Worm (Caenorhabditis elegans): Measurements from ENCODE around the gene F53B1.2.

The F53B1.2 gene

DNA sequence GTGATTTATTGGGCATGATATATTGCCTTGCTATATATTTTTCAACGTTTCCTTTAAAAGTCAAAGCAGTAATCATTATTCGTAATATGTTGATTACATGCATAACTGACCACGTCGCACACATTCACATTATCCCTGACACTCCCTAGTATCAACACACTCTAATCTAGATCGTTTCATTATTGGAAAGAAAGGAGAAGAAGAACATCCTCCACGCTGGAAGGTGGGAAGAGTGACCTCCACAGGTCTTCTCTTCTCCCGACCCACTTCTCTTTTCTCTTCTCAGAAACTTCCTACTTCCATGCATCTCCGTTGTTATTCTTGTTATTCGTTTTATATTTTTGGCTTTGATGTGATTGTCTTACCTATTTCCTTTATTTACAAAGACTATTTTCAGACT is 34.7 kb upstream of the F53B1.2 start, which contains the start of gene txdc-12.2:
txdc-12.2 (plus strand) TSS at position 396 of the 400 bp plus-strand sequence.
- TF ChIP-seq ref-2 (tag; optimal IDR thresholded peaks at IDR 0.05), result no peak
- no peak for TF ChIP-seq nfya-1 (tag; optimal IDR thresholded peaks at IDR 0.05)
- no peak for TF ChIP-seq Y22D7AL.16 (tag; optimal IDR thresholded peaks at IDR 0.05)
- no peak for TF ChIP-seq sox-2 (GFP tag; IDR thresholded peaks at IDR 0.05)
- TF ChIP-seq unc-55 (GFP tag; optimal IDR thresholded peaks at IDR 0.05), result no peak
- no peak for TF ChIP-seq syd-9 (tag; optimal IDR thresholded peaks at IDR 0.05)
- no peak for TF ChIP-seq dmd-4 (tag; optimal IDR thresholded peaks at IDR 0.05; ENCODE audit: borderline replicate concordance)
- no peak for TF ChIP-seq ceh-31 (tag; optimal IDR thresholded peaks at IDR 0.05)
- TF ChIP-seq ceh-6 (GFP tag; optimal IDR thresholded peaks at IDR 0.05), result no peak
- no peak for TF ChIP-seq gmeb-2 (tag; optimal IDR thresholded peaks at IDR 0.05)
- TF ChIP-seq hlh-6 (tag; optimal IDR thresholded peaks at IDR 0.05), result no peak
- no peak for TF ChIP-seq ceh-45 (GFP tag; IDR thresholded peaks at IDR 0.05)
- no peak for TF ChIP-seq dve-1 (tag; optimal IDR thresholded peaks at IDR 0.05)
- no peak for TF ChIP-seq pax-1 (tag; optimal IDR thresholded peaks at IDR 0.05)
- no peak for TF ChIP-seq nhr-11 (tag; optimal IDR thresholded peaks at IDR 0.05)
- TF ChIP-seq tbx-2 (tag; optimal IDR thresholded peaks at IDR 0.05), result no peak

ce11 chrX:2075169-2075568 is 33.6 kb upstream of the F53B1.2 start:
- TF ChIP-seq hlh-15 (tag; optimal IDR thresholded peaks at IDR 0.05), result no peak
- no peak for TF ChIP-seq unc-86 (tag; optimal IDR thresholded peaks at IDR 0.05)
- no peak for TF ChIP-seq nhr-11 (tag; optimal IDR thresholded peaks at IDR 0.05)
- no peak for TF ChIP-seq ceh-30 (tag; optimal IDR thresholded peaks at IDR 0.05)
- TF ChIP-seq madf-2 (tag; optimal IDR thresholded peaks at IDR 0.05), result no peak
- no peak for TF ChIP-seq zip-5 (tag; optimal IDR thresholded peaks at IDR 0.05)
- TF ChIP-seq ceh-19 (GFP tag; optimal IDR thresholded peaks at IDR 0.05), result no peak
- no peak for TF ChIP-seq ceh-48 (tag; optimal IDR thresholded peaks at IDR 0.05)
- no peak for TF ChIP-seq pag-3 (tag; optimal IDR thresholded peaks at IDR 0.05; ENCODE audit: borderline replicate concordance)
- TF ChIP-seq pax-1 (tag; optimal IDR thresholded peaks at IDR 0.05), result no peak
- no peak for TF ChIP-seq ref-2 (tag; optimal IDR thresholded peaks at IDR 0.05)
- no peak for TF ChIP-seq fkh-10 (GFP tag; optimal IDR thresholded peaks at IDR 0.05)
- no peak for TF ChIP-seq pqm-1 (tag; optimal IDR thresholded peaks at IDR 0.05)
- no peak for TF ChIP-seq pha-4 (tag; optimal IDR thresholded peaks at IDR 0.05)
- TF ChIP-seq pha-2 (tag; optimal IDR thresholded peaks at IDR 0.05), result no peak
- TF ChIP-seq unc-55 (GFP tag; optimal IDR thresholded peaks at IDR 0.05), result no peak

ce11 chrX:2078822-2079221 is 30.0 kb upstream of the F53B1.2 start:
- TF ChIP-seq fax-1 (tag; optimal IDR thresholded peaks at IDR 0.05), result no peak
- no peak for TF ChIP-seq ref-2 (tag; optimal IDR thresholded peaks at IDR 0.05)
- no peak for TF ChIP-seq dmd-4 (tag; optimal IDR thresholded peaks at IDR 0.05; ENCODE audit: borderline replicate concordance)
- TF ChIP-seq zip-5 (tag; optimal IDR thresholded peaks at IDR 0.05), result no peak
- TF ChIP-seq pros-1 (tag; optimal IDR thresholded peaks at IDR 0.05), result no peak
- TF ChIP-seq C08G9.2 (tag; optimal IDR thresholded peaks at IDR 0.05), result no peak
- no peak for TF ChIP-seq pat-9 (tag; optimal IDR thresholded peaks at IDR 0.05)
- no peak for TF ChIP-seq C38D4.7 (GFP tag; optimal IDR thresholded peaks at IDR 0.05)

DNA sequence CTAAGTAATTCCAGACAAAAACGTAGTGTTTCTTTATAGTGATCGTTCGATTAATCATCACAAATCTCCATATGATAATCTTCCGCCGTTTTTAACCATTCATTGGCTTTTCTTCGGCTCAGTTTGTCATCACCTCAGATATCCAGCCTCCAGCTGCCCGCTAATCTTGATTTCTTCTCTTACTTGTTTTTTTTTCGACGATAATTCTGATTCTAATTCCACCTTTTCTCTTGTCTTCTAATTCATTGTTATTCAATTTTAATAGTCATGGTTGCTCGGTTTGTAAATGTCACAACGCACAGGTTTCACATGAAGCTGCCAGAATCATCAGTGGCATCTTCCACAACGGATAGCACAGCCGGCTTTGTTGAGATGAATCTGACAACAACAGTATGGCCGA is 29.2 kb upstream of the F53B1.2 start, which contains the start of gene F49H12.4:
F49H12.4 (plus strand) TSS at position 301 of the 400 bp plus-strand sequence.
- no peak for TF ChIP-seq sdc-2 (tag; optimal IDR thresholded peaks at IDR 0.05)
- TF ChIP-seq che-1 (tag; optimal IDR thresholded peaks at IDR 0.05), result no peak
- no peak for TF ChIP-seq K09A11.1 (tag; optimal IDR thresholded peaks at IDR 0.05; ENCODE audit: insufficient read depth)
- no peak for TF ChIP-seq odd-2 (tag; optimal IDR thresholded peaks at IDR 0.05)
- no peak for TF ChIP-seq hlh-15 (tag; optimal IDR thresholded peaks at IDR 0.05)
- no peak for TF ChIP-seq rnt-1 (tag; optimal IDR thresholded peaks at IDR 0.05)
- TF ChIP-seq npax-4 (tag; optimal IDR thresholded peaks at IDR 0.05), result no peak
- TF ChIP-seq elt-2 (tag; optimal IDR thresholded peaks at IDR 0.05), result no peak
- TF ChIP-seq ceh-48 (tag; optimal IDR thresholded peaks at IDR 0.05), result no peak
- no peak for TF ChIP-seq ttx-3 (tag; optimal IDR thresholded peaks at IDR 0.05)
- TF ChIP-seq ref-2 (tag; optimal IDR thresholded peaks at IDR 0.05), result no peak
- no peak for TF ChIP-seq ama-1 (optimal IDR thresholded peaks at IDR 0.05)
- no peak for TF ChIP-seq sox-4 (tag; optimal IDR thresholded peaks at IDR 0.05)
- no peak for TF ChIP-seq ceh-24 (tag; optimal IDR thresholded peaks at IDR 0.05)
- TF ChIP-seq fax-1 (tag; optimal IDR thresholded peaks at IDR 0.05), result no peak

All from whole organism, late embryonic.